Worm (Caenorhabditis elegans) whole organism, L4/young adult: ENCODE data around the gene irld-12.

ENCODE experiments used
- W03F9.2 ChIP-seq: fragments of 150-350 bp; optimal IDR thresholded peaks from 2 replicates; lab custom pipeline; 2014; ENCODE audit warnings: missing biosample characterization, missing genetic modification characterization
- dao-5 ChIP-seq: sonication (generic microtip); optimal IDR thresholded peaks from 2 replicates; lab custom pipeline; 2016; ENCODE audit warnings: missing genotype, missing genetic modification characterization, moderate library complexity, missing compliant biosample characterization
- him-1 ChIP-seq: sonication (generic microtip); optimal IDR thresholded peaks from 2 replicates; lab custom pipeline; 2016; ENCODE audit warnings: missing genotype, missing genetic modification reagents, missing genetic modification characterization, missing compliant biosample characterization

DNA sequence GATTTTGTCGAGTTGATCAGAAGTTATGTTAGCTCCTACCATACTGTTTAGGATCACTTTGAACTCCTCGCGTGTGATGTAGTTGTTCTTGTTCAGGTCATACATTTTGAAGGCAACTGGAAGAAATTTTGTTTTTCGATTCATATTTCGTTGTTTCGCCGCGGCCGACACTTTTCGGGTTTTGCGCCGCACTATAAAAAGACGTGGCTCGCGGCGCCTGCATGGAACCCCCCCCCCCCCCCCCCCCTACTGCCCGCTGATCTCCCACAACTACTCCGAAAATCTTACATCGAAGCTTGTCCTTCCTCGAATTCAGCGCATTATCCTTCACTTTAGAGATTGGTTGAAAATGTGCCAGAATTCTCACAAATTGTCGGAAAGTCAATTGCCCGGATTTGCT is 16.9 kb upstream of the irld-12 start:
- TF ChIP-seq him-1 (tag; lab: Kevin White, UChicago) = no peak
- TF ChIP-seq dao-5 (tag; lab: Kevin White, UChicago) = no peak
- no peak for TF ChIP-seq W03F9.2 (tag; lab: Kevin White, UChicago)
